Worm (Caenorhabditis elegans) whole organism, L1 larva: ENCODE data around the gene C44C10.9.

Experiments used
- C16A3.4 ChIP-seq: fragments of 150-350 bp; optimal IDR thresholded peaks from 2 replicates; lab custom pipeline; 2014; ENCODE audit warnings: missing biosample characterization, missing genetic modification characterization
- Y116A8C.19 ChIP-seq: sonication (generic microtip); optimal IDR thresholded peaks from 2 replicates; lab custom pipeline; 2016; ENCODE audit warnings: missing compliant biosample characterization, missing genetic modification characterization, borderline replicate concordance
- alr-1 ChIP-seq: fragments of 200-800 bp; sonication (Bioruptor generic); optimal IDR thresholded peaks from 2 replicates; lab custom pipeline; 2018; ENCODE audit warnings: borderline replicate concordance, mild to moderate bottlenecking, missing genetic modification characterization, missing compliant biosample characterization
- ama-1 ChIP-seq: fragments of 150-350 bp; optimal IDR thresholded peaks from 2 replicates; lab custom pipeline; 2014
- blmp-1 ChIP-seq: fragments of 150-350 bp; optimal IDR thresholded peaks from 2 replicates; lab custom pipeline; 2014; ENCODE audit warnings: missing biosample characterization, missing genetic modification characterization
- ceh-90 ChIP-seq: sonication (generic microtip); optimal IDR thresholded peaks from 2 replicates; lab custom pipeline; 2016; ENCODE audit warnings: missing genetic modification characterization, missing compliant biosample characterization
- ces-1 ChIP-seq: fragments of 150-350 bp; optimal IDR thresholded peaks from 2 replicates; lab custom pipeline; 2014; ENCODE audit warnings: missing biosample characterization, missing genetic modification reagents, missing genetic modification characterization
- dpl-1 ChIP-seq, 3 experiments: fragments of 150-350 bp in 2 of 3; sonication (generic microtip) in 1 of 3; optimal IDR thresholded peaks; 2 replicates each; lab custom pipeline; 2014 to 2017; ENCODE audit warnings: missing biosample characterization in 3 of 3, missing genetic modification characterization in 3 of 3, missing genetic modification reagents in 3 of 3
- efl-1 ChIP-seq, 4 experiments: fragments of 150-350 bp; optimal IDR thresholded peaks in 3 of 4; peaks in 1 of 4; 1 replicate in 1 of 4; 2 replicates in 3 of 4; lab custom pipeline; 2014; ENCODE audit warnings: missing biosample characterization in 2 of 4, missing genetic modification characterization in 2 of 4, missing genetic modification reagents in 2 of 4
- egl-27 ChIP-seq, 2 experiments: fragments of 150-350 bp in 1 of 2; sonication (generic microtip); optimal IDR thresholded peaks; 3 replicates each; lab custom pipeline; 2017 to 2018; ENCODE audit warnings: missing biosample characterization in 2 of 2, missing genetic modification characterization in 2 of 2, missing genetic modification reagents in 2 of 2
- elt-3 ChIP-seq, 6 experiments: fragments of 150-350 bp in 1 of 6; sonication (generic microtip); optimal IDR thresholded peaks; 2 replicates each; lab custom pipeline; 2017 to 2018; ENCODE audit warnings: missing biosample characterization in 6 of 6, missing genetic modification characterization in 6 of 6, inconsistent platforms in 1 of 6
- ets-5 ChIP-seq: fragments of 200-800 bp; sonication (Bioruptor generic); IDR thresholded peaks from 2 replicates; pipeline ENCODE4 v1.3.6; 2022; ENCODE audit warnings: missing genetic modification characterization, missing compliant biosample characterization
- fkh-4 ChIP-seq: sonication (generic microtip); optimal IDR thresholded peaks from 2 replicates; lab custom pipeline; 2016; ENCODE audit warnings: missing compliant biosample characterization, missing genetic modification characterization, borderline replicate concordance
- grh-1 ChIP-seq: fragments of 200-800 bp; sonication (Bioruptor generic); IDR thresholded peaks from 2 replicates; pipeline ENCODE4 v1.3.6; 2022; ENCODE audit warnings: missing genetic modification reagents, missing genetic modification characterization, missing compliant biosample characterization
- hlh-4 ChIP-seq: sonication (generic microtip); optimal IDR thresholded peaks from 2 replicates; lab custom pipeline; 2016; ENCODE audit warnings: mild to moderate bottlenecking, missing genetic modification characterization, missing compliant biosample characterization
- isw-1 ChIP-seq: fragments of 200-800 bp; sonication (Bioruptor generic); IDR thresholded peaks from 2 replicates; pipeline ENCODE4 v1.3.6; 2022; ENCODE audit warnings: missing genetic modification characterization, missing compliant biosample characterization
- lin-14 ChIP-seq: fragments of 200-800 bp; sonication (Bioruptor generic); optimal IDR thresholded peaks from 2 replicates; lab custom pipeline; 2018; ENCODE audit warnings: mild to moderate bottlenecking, missing genetic modification characterization, moderate library complexity, missing compliant biosample characterization
- lsy-2 ChIP-seq, 2 experiments: fragments of 150-350 bp; optimal IDR thresholded peaks; 2 replicates each; lab custom pipeline; 2014; ENCODE audit warnings: missing biosample characterization in 2 of 2, missing genetic modification characterization in 2 of 2
- mep-1 ChIP-seq: fragments of 150-350 bp; optimal IDR thresholded peaks from 2 replicates; lab custom pipeline; 2014; ENCODE audit warnings: missing biosample characterization, missing genetic modification characterization
- nhr-12 ChIP-seq: sonication (generic microtip); optimal IDR thresholded peaks from 2 replicates; lab custom pipeline; 2017; ENCODE audit warnings: missing biosample characterization, missing genetic modification characterization
- nhr-20 ChIP-seq: sonication (generic microtip); optimal IDR thresholded peaks from 2 replicates; lab custom pipeline; 2016; ENCODE audit warnings: mild to moderate bottlenecking, missing genetic modification characterization, missing compliant biosample characterization
- nhr-71 ChIP-seq: sonication (generic microtip); optimal IDR thresholded peaks from 2 replicates; lab custom pipeline; 2016; ENCODE audit warnings: mild to moderate bottlenecking, missing genetic modification characterization, moderate library complexity, missing compliant biosample characterization
- nhr-76 ChIP-seq: sonication (generic microtip); optimal IDR thresholded peaks from 2 replicates; lab custom pipeline; 2017; ENCODE audit warnings: missing biosample characterization, missing genetic modification characterization
- nhr-85 ChIP-seq: sonication (generic microtip); peaks from one replicate; lab custom pipeline; 2016; ENCODE audit warnings: missing genetic modification characterization, inconsistent platforms, missing compliant biosample characterization
- nhr-90 ChIP-seq: sonication (generic microtip); optimal IDR thresholded peaks from 2 replicates; lab custom pipeline; 2016; ENCODE audit warnings: mild to moderate bottlenecking, missing genetic modification characterization, missing compliant biosample characterization; ENCODE audit not compliant: poor library complexity
- pag-3 ChIP-seq: sonication (generic microtip); optimal IDR thresholded peaks from 2 replicates; lab custom pipeline; 2017; ENCODE audit warnings: missing genetic modification characterization, mild to moderate bottlenecking, missing compliant biosample characterization, antibody characterized with exemption, borderline replicate concordance; ENCODE audit not compliant: insufficient read depth
- snpc-4 ChIP-seq: fragments of 150-350 bp; optimal IDR thresholded peaks from 2 replicates; lab custom pipeline; 2014; ENCODE audit warnings: missing biosample characterization, missing genetic modification characterization
- snu-23 ChIP-seq: sonication (generic microtip); optimal IDR thresholded peaks from 2 replicates; lab custom pipeline; 2016; ENCODE audit warnings: missing genetic modification characterization, missing compliant biosample characterization
- sox-4 ChIP-seq: sonication (generic microtip); optimal IDR thresholded peaks from 2 replicates; lab custom pipeline; 2016; ENCODE audit warnings: missing genetic modification characterization, missing compliant biosample characterization
- sup-37 ChIP-seq: fragments of 200-800 bp; sonication (Bioruptor generic); optimal IDR thresholded peaks from 2 replicates; lab custom pipeline; 2018; ENCODE audit warnings: mild to moderate bottlenecking, missing genetic modification characterization, missing compliant biosample characterization
- tlp-1 ChIP-seq: fragments of 150-350 bp; optimal IDR thresholded peaks from 2 replicates; lab custom pipeline; 2014; ENCODE audit warnings: missing biosample characterization, missing genetic modification characterization
- unc-130 ChIP-seq: fragments of 150-350 bp; optimal IDR thresholded peaks from 2 replicates; lab custom pipeline; 2017; ENCODE audit warnings: missing biosample characterization, missing genetic modification characterization, inconsistent platforms
- unc-30 ChIP-seq: sonication (generic microtip); optimal IDR thresholded peaks from 2 replicates; lab custom pipeline; 2017; ENCODE audit warnings: missing biosample characterization, missing genetic modification characterization
- unc-86 ChIP-seq: sonication (generic microtip); optimal IDR thresholded peaks from 2 replicates; lab custom pipeline; 2016; ENCODE audit warnings: missing genetic modification characterization, missing compliant biosample characterization
- vab-15 ChIP-seq: sonication (generic microtip); optimal IDR thresholded peaks from 2 replicates; lab custom pipeline; 2017; ENCODE audit warnings: missing genotype, mild to moderate bottlenecking, missing genetic modification characterization, missing compliant biosample characterization

Gene C44C10.9

ce11 chrX:11723781-11724201 lies 7.5 kb upstream of the C44C10.9 start, which contains the start of gene D1053.4 (continued):
- TF ChIP-seq fkh-4 (tag; lab: Kevin White, UChicago) (no peak), snu-23 (GFP tag; lab: Kevin White, UChicago) (no peak), blmp-1 (tag; lab: Kevin White, UChicago) (peak; percentile 63), dpl-1 (GFP tag; optimal IDR thresholded peaks at IDR 0.05; lab: Kevin White, UChicago) (no peak), egl-27 (tag; optimal IDR thresholded peaks at IDR 0.05; lab: Kevin White, UChicago) (no peak), lin-14 (GFP tag; lab: Kevin White, UChicago) (peak; percentile 68), nhr-76 (tag; lab: Kevin White, UChicago) (no peak), mep-1 (tag; lab: Kevin White, UChicago) (peak; percentile 6), alr-1 (tag; lab: Kevin White, UChicago) (no peak), nhr-71 (tag; lab: Kevin White, UChicago) (peak; percentile 46), unc-30 (tag; lab: Kevin White, UChicago) (no peak), lsy-2 (tag; optimal IDR thresholded peaks at IDR 0.05; lab: Kevin White, UChicago) (peak in 1 of 2 experiments; percentile 1), ces-1 (GFP tag; lab: Kevin White, UChicago) (peak; percentile 22), pag-3 (tag; lab: Kevin White, UChicago) (no peak)

ce11 chrX:11720058-11720457 lies 3.7 kb upstream of the C44C10.9 start:
- TF ChIP-seq Y116A8C.19 (tag; lab: Kevin White, UChicago) (no peak), unc-130 (tag; lab: Kevin White, UChicago) (no peak), elt-3 (tag; optimal IDR thresholded peaks at IDR 0.05; lab: Kevin White, UChicago) (peak in 2 of 6 experiments; percentile 2 to 4), vab-15 (tag; lab: Kevin White, UChicago) (no peak), C16A3.4 (no peak), snpc-4 (tag; lab: Kevin White, UChicago) (no peak), hlh-4 (tag; lab: Kevin White, UChicago) (no peak), nhr-71 (tag; lab: Kevin White, UChicago) (peak; percentile 0), blmp-1 (tag; lab: Kevin White, UChicago) (peak; percentile 79), lsy-2 (tag; optimal IDR thresholded peaks at IDR 0.05; lab: Kevin White, UChicago) (no peak), tlp-1 (tag; lab: Kevin White, UChicago) (no peak), grh-1 (GFP tag; lab: Robert Waterston, UW) (peak; percentile 5; the same call in 1 of the 2 replicates), nhr-85 (tag; lab: Kevin White, UChicago) (peak; percentile 88), lin-14 (GFP tag; lab: Kevin White, UChicago) (peak; percentile 63), isw-1 (no peak), snu-23 (GFP tag; lab: Kevin White, UChicago) (peak; percentile 25), ceh-90 (tag; lab: Kevin White, UChicago) (no peak), efl-1 (optimal IDR thresholded peaks at IDR 0.05; lab: Kevin White, UChicago) (no peak), efl-1 (GFP tag; optimal IDR thresholded peaks at IDR 0.05 in 1 of 2; lab: Kevin White, UChicago) (no peak), nhr-90 (tag; lab: Kevin White, UChicago) (peak; percentile 51), ets-5 (GFP tag; lab: Robert Waterston, UW) (no peak), nhr-20 (tag; lab: Kevin White, UChicago) (peak; percentile 36), nhr-12 (tag; lab: Kevin White, UChicago) (no peak), sox-4 (no peak), unc-86 (tag; lab: Kevin White, UChicago) (no peak), ama-1 (lab: Kevin White, UChicago) (no peak), sup-37 (no peak)

- TF ChIP-seq lin-14 (GFP tag; lab: Kevin White, UChicago) (peak; percentile 20), efl-1 (optimal IDR thresholded peaks at IDR 0.05; lab: Kevin White, UChicago) (no peak), efl-1 (GFP tag; optimal IDR thresholded peaks at IDR 0.05 in 1 of 2; lab: Kevin White, UChicago) (no peak)
Observed at ce11 chrX:11718751-11719150, 2.4 kb upstream of the C44C10.9 start.
